Worm (Caenorhabditis elegans): Measurements from ENCODE around the gene F08F1.9.

Gene F08F1.9

ce11 chrX:8362379-8362778 is 48.3 kb downstream of the F08F1.9 start:
- TF ChIP-seq zfh-2 (GFP tag; conservative IDR thresholded peaks at IDR 0.05) (no peak), nfyb-1 (GFP tag; IDR thresholded peaks at IDR 0.05) (no peak), madf-10 (tag; optimal IDR thresholded peaks at IDR 0.05) (no peak), pha-4 (tag; optimal IDR thresholded peaks at IDR 0.05) (no peak), B0336.3 (GFP tag; IDR thresholded peaks at IDR 0.05) (no peak), snpc-1.3 (tag; optimal IDR thresholded peaks at IDR 0.05; ENCODE audit: insufficient read depth) (no peak), dpff-1 (tag; optimal IDR thresholded peaks at IDR 0.05) (no peak), mes-4 (tag; optimal IDR thresholded peaks at IDR 0.05) (no peak)
